Fruit fly (Drosophila melanogaster) whole organism, embryonic: ENCODE results near the gene Upf1.
A peak's percentile ranks its signal among the peaks of the same experiment; 100 is the strongest.

Source experiments
- CG1024 ChIP-seq: fragments of 200-800 bp; sonication (Bioruptor generic); IDR thresholded peaks from 2 replicates; pipeline ENCODE4 v1.3.6; 2022; ENCODE audit warnings: missing biosample characterization, missing genetic modification characterization
- CG10267 ChIP-seq: fragments of 200-800 bp; sonication (Bioruptor generic); optimal IDR thresholded peaks from 2 replicates; lab custom pipeline; 2018; ENCODE audit warnings: missing biosample characterization, mild to moderate bottlenecking, missing genetic modification characterization, moderate library complexity
- CG11456 ChIP-seq: fragments of 200-800 bp; sonication (Bioruptor generic); IDR thresholded peaks from 3 replicates; pipeline ENCODE4 v1.3.6; 2022; ENCODE audit warnings: missing biosample characterization, missing genetic modification characterization
- CG11504 ChIP-seq: fragments of 200-800 bp; sonication (Bioruptor generic); optimal IDR thresholded peaks from 3 replicates; lab custom pipeline; 2019; ENCODE audit warnings: missing biosample characterization, mild to moderate bottlenecking, missing genetic modification characterization, moderate library complexity
- CG13287 ChIP-seq: fragments of 200-800 bp; sonication (Bioruptor generic); IDR thresholded peaks from 2 replicates; pipeline ENCODE4 v1.3.6; 2022; ENCODE audit warnings: missing biosample characterization, missing genetic modification characterization; ENCODE audit not compliant: partially characterized antibody
- CG13624 ChIP-seq: fragments of 200-800 bp; sonication (Bioruptor generic); optimal IDR thresholded peaks from 2 replicates; lab custom pipeline; 2016; ENCODE audit warnings: missing biosample characterization, missing genetic modification characterization
- CG15514 ChIP-seq: fragments of 200-800 bp; sonication (Bioruptor generic); optimal IDR thresholded peaks from 3 replicates; lab custom pipeline; 2017; ENCODE audit warnings: missing biosample characterization, missing genetic modification characterization, mild to moderate bottlenecking, moderate library complexity, missing genetic modification reagents
- CG16813 ChIP-seq: fragments of 200-800 bp; sonication (Bioruptor generic); IDR thresholded peaks from 3 replicates; pipeline ENCODE4 v1.3.6; 2022; ENCODE audit warnings: missing biosample characterization, missing genetic modification characterization; ENCODE audit not compliant: partially characterized antibody
- CG17802 ChIP-seq: fragments of 200-800 bp; sonication (Bioruptor generic); optimal IDR thresholded peaks from 2 replicates; lab custom pipeline; 2018; ENCODE audit warnings: missing biosample characterization, mild to moderate bottlenecking, missing genetic modification characterization, moderate library complexity
- CG17912 ChIP-seq: fragments of 200-800 bp; sonication (Bioruptor generic); optimal IDR thresholded peaks from 2 replicates; lab custom pipeline; 2018; ENCODE audit warnings: missing biosample characterization, mild to moderate bottlenecking, missing genetic modification characterization
- CG18599 ChIP-seq: fragments of 200-800 bp; sonication (Bioruptor generic); optimal IDR thresholded peaks from 3 replicates; lab custom pipeline; 2017; ENCODE audit warnings: missing biosample characterization, missing genetic modification characterization, mild to moderate bottlenecking, moderate library complexity, missing genetic modification reagents
- CG2199 ChIP-seq: fragments of 200-800 bp; sonication (Bioruptor generic); IDR thresholded peaks from 3 replicates; pipeline ENCODE4 v1.3.6; 2022; ENCODE audit warnings: missing biosample characterization, missing genetic modification characterization
- CG33557 ChIP-seq: fragments of 200-800 bp; sonication (Bioruptor generic); optimal IDR thresholded peaks from 2 replicates; lab custom pipeline; 2019; ENCODE audit warnings: missing biosample characterization, mild to moderate bottlenecking, missing genetic modification characterization, moderate library complexity
- CG5180 ChIP-seq: fragments of 200-800 bp; sonication (Bioruptor generic); optimal IDR thresholded peaks from 3 replicates; lab custom pipeline; 2017; ENCODE audit warnings: missing biosample characterization, missing genetic modification characterization, mild to moderate bottlenecking, moderate library complexity, missing genetic modification reagents
- CG6765 ChIP-seq: fragments of 200-800 bp; sonication (Bioruptor generic); optimal IDR thresholded peaks from 3 replicates; lab custom pipeline; 2017; ENCODE audit warnings: missing biosample characterization, mild to moderate bottlenecking, missing genetic modification characterization
- CG6854 ChIP-seq: fragments of 200-800 bp; sonication (Bioruptor generic); optimal IDR thresholded peaks from 3 replicates; lab custom pipeline; 2017; ENCODE audit warnings: missing biosample characterization, mild to moderate bottlenecking, missing genetic modification characterization
- CG7357 ChIP-seq: fragments of 200-800 bp; sonication (Bioruptor generic); IDR thresholded peaks from 3 replicates; pipeline ENCODE4 v1.3.6; 2022; ENCODE audit warnings: missing biosample characterization, missing genetic modification characterization
- CG8281 ChIP-seq: fragments of 200-800 bp; sonication (Bioruptor generic); optimal IDR thresholded peaks from 2 replicates; lab custom pipeline; 2018; ENCODE audit warnings: missing biosample characterization, mild to moderate bottlenecking, missing genetic modification characterization, moderate library complexity
- CG8388 ChIP-seq: fragments of 200-800 bp; sonication (Bioruptor generic); optimal IDR thresholded peaks from 2 replicates; lab custom pipeline; 2019; ENCODE audit warnings: missing biosample characterization, mild to moderate bottlenecking, missing genetic modification characterization, moderate library complexity
- CkIIα-i1 ChIP-seq: fragments of 200-800 bp; sonication (Bioruptor generic); IDR thresholded peaks from 2 replicates; pipeline ENCODE4 v1.3.6; 2022; ENCODE audit warnings: missing biosample characterization, missing genetic modification characterization
- Dref ChIP-seq: fragments of 200-800 bp; sonication (Bioruptor generic); IDR thresholded peaks from 2 replicates; pipeline ENCODE4 v1.3.6; 2022; ENCODE audit warnings: missing biosample characterization, missing genetic modification characterization
- Gug ChIP-seq: fragments of 200-800 bp; sonication (Bioruptor generic); IDR thresholded peaks from 4 replicates; pipeline ENCODE4 v1.3.6; 2022; ENCODE audit warnings: missing biosample characterization, missing genetic modification characterization
- HLH3B ChIP-seq: fragments of 200-800 bp; sonication (Bioruptor generic); IDR thresholded peaks from 2 replicates; pipeline ENCODE4 v1.3.6; 2022; ENCODE audit warnings: missing biosample characterization, missing genetic modification characterization
- Mad ChIP-seq: fragments of 200-800 bp; sonication (Bioruptor generic); optimal IDR thresholded peaks from 2 replicates; lab custom pipeline; 2016; ENCODE audit warnings: missing biosample characterization, missing genetic modification characterization
- Max ChIP-seq: fragments of 200-800 bp; sonication (Bioruptor generic); optimal IDR thresholded peaks from 2 replicates; lab custom pipeline; 2016; ENCODE audit warnings: missing biosample characterization, mild to moderate bottlenecking, missing genetic modification characterization
- NFAT ChIP-seq: fragments of 200-800 bp; sonication (Bioruptor generic); IDR thresholded peaks from 2 replicates; pipeline ENCODE4 v1.3.6; 2022; ENCODE audit warnings: missing biosample characterization, missing genetic modification characterization
- NfI ChIP-seq: fragments of 200-800 bp; sonication (Bioruptor generic); optimal IDR thresholded peaks from 3 replicates; lab custom pipeline; 2018; ENCODE audit warnings: missing biosample characterization, mild to moderate bottlenecking, missing genetic modification characterization, moderate library complexity
- Ptx1 ChIP-seq: fragments of 200-800 bp; sonication (Bioruptor generic); IDR thresholded peaks from 2 replicates; pipeline ENCODE4 v1.3.6; 2022; ENCODE audit warnings: missing biosample characterization, missing genetic modification characterization
- Side ChIP-seq: fragments of 200-800 bp; sonication (Bioruptor generic); optimal IDR thresholded peaks from 2 replicates; lab custom pipeline; 2016; ENCODE audit warnings: missing biosample characterization, missing genetic modification characterization
- Sry-δ ChIP-seq: fragments of 200-800 bp; sonication (Bioruptor generic); optimal IDR thresholded peaks from 2 replicates; lab custom pipeline; 2016; ENCODE audit warnings: missing biosample characterization, missing genetic modification characterization
- al ChIP-seq: fragments of 200-800 bp; sonication (Bioruptor generic); IDR thresholded peaks from 2 replicates; pipeline ENCODE4 v1.3.6; 2022; ENCODE audit warnings: missing biosample characterization, missing genetic modification characterization
- ara ChIP-seq: fragments of 200-800 bp; sonication (Bioruptor generic); IDR thresholded peaks from 2 replicates; pipeline ENCODE4 v1.3.6; 2022; ENCODE audit warnings: missing biosample characterization, missing genetic modification characterization
- bcd ChIP-seq: fragments of 200-800 bp; sonication (Bioruptor generic); optimal IDR thresholded peaks from 2 replicates; lab custom pipeline; 2017; ENCODE audit warnings: missing biosample characterization, mild to moderate bottlenecking, missing genetic modification characterization
- crol ChIP-seq: fragments of 200-800 bp; sonication (Bioruptor generic); IDR thresholded peaks from 2 replicates; pipeline ENCODE4 v1.3.6; 2022; ENCODE audit warnings: missing biosample characterization, missing genetic modification characterization
- esg ChIP-seq: fragments of 200-800 bp; sonication (Bioruptor generic); conservative IDR thresholded peaks from 2 replicates; pipeline ENCODE4 v1.3.6; 2022; ENCODE audit warnings: missing biosample characterization, missing genetic modification characterization
- gce ChIP-seq: fragments of 200-800 bp; sonication (Bioruptor generic); IDR thresholded peaks from 3 replicates; pipeline ENCODE4 v1.3.6; 2022; ENCODE audit warnings: missing biosample characterization, missing genetic modification characterization
- her ChIP-seq: fragments of 200-800 bp; sonication (Bioruptor generic); optimal IDR thresholded peaks from 2 replicates; lab custom pipeline; 2016; ENCODE audit warnings: missing biosample characterization, missing genetic modification characterization
- inv ChIP-seq: fragments of 200-800 bp; sonication (Bioruptor generic); IDR thresholded peaks from 2 replicates; pipeline ENCODE4 v1.3.6; 2022; ENCODE audit warnings: missing biosample characterization, missing genetic modification characterization; ENCODE audit not compliant: partially characterized antibody
- lola ChIP-seq, 3 experiments: fragments of >200 bp in 2 of 3; fragments of 200-800 bp in 1 of 3; sonication (Bioruptor generic) in 1 of 3; optimal IDR thresholded peaks; 2 replicates each; lab custom pipeline; 2017 to 2019; ENCODE audit warnings: missing biosample characterization in 3 of 3, missing genetic modification characterization in 3 of 3, mild to moderate bottlenecking in 1 of 3, moderate library complexity in 1 of 3
- maf-S ChIP-seq: fragments of 200-800 bp; sonication (Bioruptor generic); optimal IDR thresholded peaks from 2 replicates; lab custom pipeline; 2016; ENCODE audit warnings: missing biosample characterization, missing genetic modification characterization
- mld ChIP-seq: fragments of 200-800 bp; sonication (Bioruptor generic); IDR thresholded peaks from 3 replicates; pipeline ENCODE4 v1.3.6; 2022; ENCODE audit warnings: missing biosample characterization, missing genetic modification characterization; ENCODE audit not compliant: partially characterized antibody
- nom ChIP-seq: fragments of 200-800 bp; sonication (Bioruptor generic); optimal IDR thresholded peaks from 2 replicates; lab custom pipeline; 2017; ENCODE audit warnings: missing biosample characterization, missing genetic modification characterization, mild to moderate bottlenecking, moderate library complexity, missing genetic modification reagents
- org-1 ChIP-seq: fragments of 200-800 bp; sonication (Bioruptor generic); optimal IDR thresholded peaks from 2 replicates; lab custom pipeline; 2017; ENCODE audit warnings: missing biosample characterization, missing genetic modification characterization
- phol ChIP-seq: fragments of 200-800 bp; sonication (Bioruptor generic); optimal IDR thresholded peaks from 3 replicates; lab custom pipeline; 2018; ENCODE audit warnings: missing biosample characterization, mild to moderate bottlenecking, missing genetic modification characterization, moderate library complexity
- pum ChIP-seq: fragments of 200-800 bp; sonication (Bioruptor generic); optimal IDR thresholded peaks from 2 replicates; lab custom pipeline; 2016; ENCODE audit warnings: missing biosample characterization, missing genetic modification characterization
- pzg ChIP-seq: fragments of 200-800 bp; sonication (Bioruptor generic); optimal IDR thresholded peaks from 3 replicates; lab custom pipeline; 2018; ENCODE audit warnings: missing biosample characterization, mild to moderate bottlenecking, missing genetic modification characterization, moderate library complexity
- shn ChIP-seq: fragments of 200-800 bp; sonication (Bioruptor generic); optimal IDR thresholded peaks from 3 replicates; lab custom pipeline; 2016; ENCODE audit warnings: missing biosample characterization, missing genetic modification characterization
- sima ChIP-seq: fragments of 200-800 bp; sonication (Bioruptor generic); optimal IDR thresholded peaks from 2 replicates; lab custom pipeline; 2016; ENCODE audit warnings: missing biosample characterization, missing genetic modification characterization
- twi ChIP-seq: fragments of 200-800 bp; optimal IDR thresholded peaks from 2 replicates; lab custom pipeline; 2019; ENCODE audit warnings: missing biosample characterization, mild to moderate bottlenecking, missing genetic modification characterization, moderate library complexity
- yki ChIP-seq: fragments of >200 bp; optimal IDR thresholded peaks from 3 replicates; lab custom pipeline; 2018
- zen2 ChIP-seq: fragments of 200-800 bp; sonication (Bioruptor generic); IDR thresholded peaks from 3 replicates; pipeline ENCODE4 v1.3.6; 2022; ENCODE audit warnings: missing biosample characterization, missing genetic modification characterization; ENCODE audit not compliant: partially characterized antibody

Upf1 gene

dm6 chrX:11872517-11872916 is 32.7 kb downstream of the Upf1 start, which contains the start of gene BORCS5 (continued):
- TF ChIP-seq yki (lab: Kevin White, UChicago) (no peak), CG11456 (GFP tag; lab: Robert Waterston, UW) (no peak), CG13624 (GFP tag; lab: Kevin White, UChicago) (no peak), CG10267 (tag; lab: Kevin White, UChicago) (peak; percentile 1), CG8281 (tag; lab: Kevin White, UChicago) (no peak), inv (GFP tag; lab: Robert Waterston, UW) (no peak), Max (GFP tag; lab: Kevin White, UChicago) (no peak), Gug (no peak), zen2 (GFP tag; lab: Robert Waterston, UW) (no peak), lola (GFP tag; optimal IDR thresholded peaks at IDR 0.05; lab: Kevin White, UChicago) (peak in 1 of 3 experiments; percentile 81), CG1024 (GFP tag; lab: Robert Waterston, UW) (peak; percentile 47), pum (GFP tag; lab: Kevin White, UChicago) (no peak), gce (GFP tag; lab: Robert Waterston, UW) (no peak), Mad (GFP tag; lab: Kevin White, UChicago) (no peak), Sry-δ (GFP tag; lab: Kevin White, UChicago) (peak; percentile 43), Ptx1 (GFP tag; lab: Robert Waterston, UW) (0 out of 2 replicates have a peak, but pooled peaks have one; percentile 13), twi (tag; lab: Kevin White, UChicago) (no peak), CG17802 (tag; lab: Kevin White, UChicago) (peak; percentile 84), HLH3B (GFP tag; lab: Robert Waterston, UW) (no peak), Dref (GFP tag; lab: Robert Waterston, UW) (peak; percentile 45), sima (no peak), org-1 (GFP tag; lab: Kevin White, UChicago) (no peak), CG8388 (no peak), CG18599 (no peak), CG5180 (GFP tag; lab: Kevin White, UChicago) (no peak), pzg (GFP tag; lab: Kevin White, UChicago) (peak; percentile 47), phol (tag; lab: Kevin White, UChicago) (peak; percentile 30), CG7357 (GFP tag; lab: Robert Waterston, UW) (peak; percentile 90), maf-S (GFP tag; lab: Kevin White, UChicago) (no peak), CG13287 (GFP tag; lab: Robert Waterston, UW) (no peak), CkIIα-i1 (GFP tag; lab: Robert Waterston, UW) (no peak)

DNA sequence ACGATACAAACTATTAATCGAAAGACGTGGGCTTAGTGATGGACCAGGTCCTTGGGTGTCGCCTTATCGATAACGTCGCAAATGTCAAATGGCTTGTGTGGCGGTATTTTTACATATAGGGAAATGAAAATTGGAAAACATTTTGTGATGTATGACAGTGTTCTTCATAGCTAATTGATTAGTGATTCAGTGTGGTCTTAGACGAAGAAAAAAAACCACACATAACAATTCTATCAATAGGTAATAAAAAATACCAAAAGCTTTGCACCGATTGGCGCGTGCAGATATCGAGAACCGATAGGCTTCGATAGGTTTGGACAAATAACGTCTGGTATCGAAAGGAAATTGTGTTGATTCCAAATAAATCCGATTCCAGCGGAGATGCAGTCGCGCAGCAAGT is 36.3 kb downstream of the Upf1 start, which contains the start of the genes Nrd1 and CG1847:
Nrd1 (minus strand) TSS at position 28 of the 400 bp plus-strand sequence.
CG1847 (plus strand) TSS at position 305 of the 400 bp plus-strand sequence.
- TF ChIP-seq CG6854 (GFP tag; lab: Kevin White, UChicago) = no peak
- no peak for TF ChIP-seq her (GFP tag; lab: Kevin White, UChicago)
- TF ChIP-seq shn = no peak
- no peak for TF ChIP-seq crol (GFP tag; lab: Robert Waterston, UW)
- TF ChIP-seq CG15514 = no peak
- TF ChIP-seq al (GFP tag; lab: Robert Waterston, UW) = no peak
- no peak for TF ChIP-seq NfI (GFP tag; lab: Kevin White, UChicago)
- TF ChIP-seq NFAT (GFP tag; lab: Robert Waterston, UW) = no peak
- no peak for TF ChIP-seq bcd
- no peak; the same call in 2 of the 3 replicates for TF ChIP-seq mld (GFP tag; lab: Robert Waterston, UW)
- no peak for TF ChIP-seq twi (tag; lab: Kevin White, UChicago)
- TF ChIP-seq CG17912 (GFP tag; lab: Kevin White, UChicago) = no peak
- TF ChIP-seq CG2199 (GFP tag; lab: Robert Waterston, UW) = no peak
- no peak for TF ChIP-seq Side (GFP tag; lab: Kevin White, UChicago)
- TF ChIP-seq CG33557 (GFP tag; lab: Kevin White, UChicago) = no peak
- TF ChIP-seq CG13287 (GFP tag; lab: Robert Waterston, UW) = peak; percentile 88
- TF ChIP-seq CG6765 (GFP tag; lab: Kevin White, UChicago) = no peak
- peak; percentile 76 for TF ChIP-seq CG16813 (GFP tag; lab: Robert Waterston, UW)
- TF ChIP-seq CG11504 (tag; lab: Kevin White, UChicago) = no peak
- no peak for TF ChIP-seq ara (GFP tag; lab: Robert Waterston, UW)
- no peak for TF ChIP-seq nom (GFP tag; lab: Kevin White, UChicago)
- no peak for TF ChIP-seq esg (GFP tag; lab: Robert Waterston, UW)
